Fruit fly (Drosophila melanogaster): ENCODE results near the gene Mst87F.

The Mst87F gene

dm6 chr3R:13820483-13820882 is 7.3 kb downstream of the Mst87F start (continued):
- TF ChIP-seq CG6791 (GFP tag; IDR thresholded peaks at IDR 0.05; ENCODE audit: partially characterized antibody) = no peak
- TF ChIP-seq pnt (GFP tag; optimal IDR thresholded peaks at IDR 0.05) = no peak
- no peak for TF ChIP-seq ERR (GFP tag; optimal IDR thresholded peaks at IDR 0.05)
- no peak for TF ChIP-seq CG9437 (GFP tag; optimal IDR thresholded peaks at IDR 0.05)
- TF ChIP-seq tll (GFP tag; optimal IDR thresholded peaks at IDR 0.05) = no peak
- TF ChIP-seq CG3065 (GFP tag; optimal IDR thresholded peaks at IDR 0.05) = no peak
- TF ChIP-seq CG7745 (tag; optimal IDR thresholded peaks at IDR 0.05) = no peak
- TF ChIP-seq Deaf1 (tag; optimal IDR thresholded peaks at IDR 0.05) = no peak
- TF ChIP-seq CG3163 (GFP tag; optimal IDR thresholded peaks at IDR 0.05) = no peak
- TF ChIP-seq inv (GFP tag; IDR thresholded peaks at IDR 0.05; ENCODE audit: partially characterized antibody) = no peak
- TF ChIP-seq nom (GFP tag; optimal IDR thresholded peaks at IDR 0.05) = no peak
- no peak for TF ChIP-seq Optix (GFP tag; IDR thresholded peaks at IDR 0.05)
- no peak for TF ChIP-seq hb (GFP tag; IDR thresholded peaks at IDR 0.05; ENCODE audit: partially characterized antibody)
- TF ChIP-seq tin (GFP tag; optimal IDR thresholded peaks at IDR 0.05) = no peak
- peak; percentile 13 for TF ChIP-seq CG1603 (tag; optimal IDR thresholded peaks at IDR 0.05)
- no peak for TF ChIP-seq Gug (GFP tag; IDR thresholded peaks at IDR 0.05)
- no peak for TF ChIP-seq nerfin-2 (GFP tag; IDR thresholded peaks at IDR 0.05; ENCODE audit: partially characterized antibody)
- TF ChIP-seq pb (GFP tag; optimal IDR thresholded peaks at IDR 0.05) = no peak
- TF ChIP-seq Fer3 (tag; optimal IDR thresholded peaks at IDR 0.05) = no peak
- TF ChIP-seq CG33557 (GFP tag; optimal IDR thresholded peaks at IDR 0.05) = peak; percentile 7
- no peak for TF ChIP-seq ash1 (GFP tag; optimal IDR thresholded peaks at IDR 0.05)
- no peak for TF ChIP-seq Hmx (GFP tag; optimal IDR thresholded peaks at IDR 0.05)
- TF ChIP-seq CG8089 (GFP tag; optimal IDR thresholded peaks at IDR 0.05) = no peak
- TF ChIP-seq yki (optimal IDR thresholded peaks at IDR 0.05) = no peak
- no peak for TF ChIP-seq chn (GFP tag; optimal IDR thresholded peaks at IDR 0.05)
- TF ChIP-seq kah (GFP tag; optimal IDR thresholded peaks at IDR 0.05) = no peak
- peak; percentile 31 for TF ChIP-seq CG15601 (tag; optimal IDR thresholded peaks at IDR 0.05)
- TF ChIP-seq CG17186 (GFP tag; optimal IDR thresholded peaks at IDR 0.05) = no peak
- TF ChIP-seq CG6175 (GFP tag; IDR thresholded peaks at IDR 0.05) = no peak
- TF ChIP-seq PHDP (tag; optimal IDR thresholded peaks at IDR 0.05) = peak; percentile 18
- no peak for TF ChIP-seq Ptx1 (GFP tag; IDR thresholded peaks at IDR 0.05)
- TF ChIP-seq fu2 (GFP tag; optimal IDR thresholded peaks at IDR 0.05) = no peak
- TF ChIP-seq CG8478 (optimal IDR thresholded peaks at IDR 0.05) = no peak
- TF ChIP-seq CG1024 (GFP tag; IDR thresholded peaks at IDR 0.05) = no peak
- no peak for TF ChIP-seq CG14710 (tag; optimal IDR thresholded peaks at IDR 0.05)
- TF ChIP-seq CG15269 (tag; optimal IDR thresholded peaks at IDR 0.05) = no peak
- TF ChIP-seq dmrt99B (tag; optimal IDR thresholded peaks at IDR 0.05) = peak; percentile 16
- no peak for TF ChIP-seq danr (GFP tag; IDR thresholded peaks at IDR 0.05)
- TF ChIP-seq CG3726 (GFP tag; IDR thresholded peaks at IDR 0.05) = no peak
- TF ChIP-seq CG3407 (GFP tag; optimal IDR thresholded peaks at IDR 0.05) = no peak
- TF ChIP-seq CG4617 (GFP tag; optimal IDR thresholded peaks at IDR 0.05; ENCODE audit: borderline replicate concordance) = no peak
- TF ChIP-seq org-1 (GFP tag; optimal IDR thresholded peaks at IDR 0.05) = no peak
- TF ChIP-seq D19B (GFP tag; optimal IDR thresholded peaks at IDR 0.05) = no peak
- TF ChIP-seq jigr1 (GFP tag; IDR thresholded peaks at IDR 0.05) = no peak
- no peak for TF ChIP-seq CG1647 (GFP tag; optimal IDR thresholded peaks at IDR 0.05)
- TF ChIP-seq CG18011 (GFP tag; optimal IDR thresholded peaks at IDR 0.05) = peak; percentile 47
- no peak for TF ChIP-seq E2f1 (GFP tag; IDR thresholded peaks at IDR 0.05)
- no peak for TF ChIP-seq CG3838 (GFP tag; optimal IDR thresholded peaks at IDR 0.05)
- TF ChIP-seq CG16779 (GFP tag; IDR thresholded peaks at IDR 0.05) = no peak
- peak; percentile 35 for TF ChIP-seq Ets65A (GFP tag)
- TF ChIP-seq lbe (GFP tag; optimal IDR thresholded peaks at IDR 0.05) = no peak
- no peak for TF ChIP-seq CG12659 (GFP tag; optimal IDR thresholded peaks at IDR 0.05)
